Fruit fly (Drosophila melanogaster) ovary, adult (tissue): Measurements from ENCODE around the gene eRF3.

ENCODE experiments used
- CG17801 ChIP-seq: fragments of 200-800 bp; optimal IDR thresholded peaks from 2 replicates; lab custom pipeline; 2019; ENCODE audit warnings: missing biosample characterization, mild to moderate bottlenecking, missing genetic modification characterization, moderate library complexity; ENCODE audit not compliant: partially characterized antibody

eRF3 gene

dm6 chr2L:12435976-12436771, 1.9 kb downstream of the eRF3 start:
- TF ChIP-seq CG17801 (GFP tag; lab: Kevin White, UChicago), result no peak

dm6 chr2L:12445743-12446142, 11.5 kb downstream of the eRF3 start, which contains the start of gene Oatp33Ea:
Gene Oatp33Ea, minus strand, starts transcription at chr2L:12445924.
- no peak for TF ChIP-seq CG17801 (GFP tag; lab: Kevin White, UChicago)

- TF ChIP-seq CG17801 (GFP tag; lab: Kevin White, UChicago), result no peak
Observed at dm6 chr2L:12448082-12448621, 13.9 kb downstream of the eRF3 start, which contains the start of the genes CG5421 and Oatp33Eb. Gene CG5421, minus strand, starts transcription at chr2L:12448132. Gene Oatp33Eb, plus strand, starts transcription at chr2L:12448484.

- no peak for TF ChIP-seq CG17801 (GFP tag; lab: Kevin White, UChicago)
Observed at dm6 chr2L:12453192-12453800, 19.0 kb downstream of the eRF3 start, which contains the start of gene CG5418. Gene CG5418, minus strand, starts transcription at chr2L:12453242.

- peak; percentile 23 for TF ChIP-seq CG17801 (GFP tag; lab: Kevin White, UChicago)
Observed at dm6 chr2L:12455049-12455448, 20.8 kb downstream of the eRF3 start.

dm6 chr2L:12455750-12456149, 21.5 kb downstream of the eRF3 start:
- no peak for TF ChIP-seq CG17801 (GFP tag; lab: Kevin White, UChicago)

- no peak for TF ChIP-seq CG17801 (GFP tag; lab: Kevin White, UChicago)
Observed at dm6 chr2L:12457201-12457600, 22.9 kb downstream of the eRF3 start.

- TF ChIP-seq CG17801 (GFP tag; lab: Kevin White, UChicago), result no peak
Observed at dm6 chr2L:12457715-12458114, 23.5 kb downstream of the eRF3 start.

- TF ChIP-seq CG17801 (GFP tag; lab: Kevin White, UChicago), result no peak
Observed at dm6 chr2L:12459191-12459590, 24.9 kb downstream of the eRF3 start.

- TF ChIP-seq CG17801 (GFP tag; lab: Kevin White, UChicago), result no peak
Observed at dm6 chr2L:12459841-12460240, 25.6 kb downstream of the eRF3 start.

dm6 chr2L:12460767-12461739, 26.8 kb downstream of the eRF3 start:
- TF ChIP-seq CG17801 (GFP tag; lab: Kevin White, UChicago), result peak; percentile 31

- TF ChIP-seq CG17801 (GFP tag; lab: Kevin White, UChicago), result no peak
Observed at dm6 chr2L:12463037-12463436, 28.8 kb downstream of the eRF3 start.

dm6 chr2L:12464065-12464464, 29.8 kb downstream of the eRF3 start:
- TF ChIP-seq CG17801 (GFP tag; lab: Kevin White, UChicago), result no peak
